Worm (Caenorhabditis elegans): ENCODE data around the gene Y9C2UA.1.
A peak's percentile ranks its signal among the peaks of the same experiment; 100 is the strongest.

Y9C2UA.1 gene

ce11 chrII:9099017-9099416, 40.4 kb upstream of the Y9C2UA.1 start, which contains the start of gene T24H10.1 (continued):
- TF ChIP-seq nhr-42 (GFP tag; IDR thresholded peaks at IDR 0.05) (no peak), ctbp-1 (GFP tag; IDR thresholded peaks at IDR 0.05) (peak; percentile 19; the same call in 1 of the 2 replicates), zip-11 (GFP tag; IDR thresholded peaks at IDR 0.05) (no peak), ceh-20 (GFP tag; IDR thresholded peaks at IDR 0.05) (no peak), jun-1 (tag; optimal IDR thresholded peaks at IDR 0.05) (no peak), F10B5.3 (tag; optimal IDR thresholded peaks at IDR 0.05) (peak; percentile 11), madf-5 (GFP tag; IDR thresholded peaks at IDR 0.05) (no peak), nhr-10 (tag; optimal IDR thresholded peaks at IDR 0.05) (no peak), ztf-11 (tag; optimal IDR thresholded peaks at IDR 0.05) (no peak), aly-2 (tag; optimal IDR thresholded peaks at IDR 0.05) (no peak), aha-1 (tag) (no peak), daf-19 (GFP tag; conservative IDR thresholded peaks at IDR 0.05) (no peak), tra-1 (GFP tag; IDR thresholded peaks at IDR 0.05) (no peak), attf-4 (tag; optimal IDR thresholded peaks at IDR 0.05) (no peak), D1046.2 (GFP tag; IDR thresholded peaks at IDR 0.05) (no peak), madf-9 (GFP tag; conservative IDR thresholded peaks at IDR 0.05) (no peak), nhr-41 (GFP tag; IDR thresholded peaks at IDR 0.05) (no peak), Y105C5A.15 (GFP tag; IDR thresholded peaks at IDR 0.05) (no peak), nhr-28 (tag; optimal IDR thresholded peaks at IDR 0.05) (peak; percentile 10), dpl-1 (GFP tag; optimal IDR thresholded peaks at IDR 0.05) (peak; percentile 75), lin-29 (GFP tag; IDR thresholded peaks at IDR 0.05) (no peak), nhr-102 (tag; optimal IDR thresholded peaks at IDR 0.05) (peak; percentile 55), mxl-3 (GFP tag; optimal IDR thresholded peaks at IDR 0.05) (peak; percentile 10), mes-2 (tag; optimal IDR thresholded peaks at IDR 0.05; ENCODE audit: poor library complexity, severe bottlenecking) (peak; percentile 80), hlh-11 (tag; optimal IDR thresholded peaks at IDR 0.05) (peak; percentile 64), php-3 (GFP tag; IDR thresholded peaks at IDR 0.05) (peak; percentile 14; the same call in 1 of the 2 replicates), R02D3.7 (tag; optimal IDR thresholded peaks at IDR 0.05) (no peak), daf-12 (tag; optimal IDR thresholded peaks at IDR 0.05) (no peak), cey-2 (tag; optimal IDR thresholded peaks at IDR 0.05; ENCODE audit: borderline replicate concordance, insufficient read depth) (no peak), set-16 (GFP tag; IDR thresholded peaks at IDR 0.05) (no peak), daf-16 (GFP tag; optimal IDR thresholded peaks at IDR 0.05) (no peak), daf-16 (tag; optimal IDR thresholded peaks at IDR 0.05) (peak; percentile 40), tag-97 (GFP tag; IDR thresholded peaks at IDR 0.05) (no peak), Y48G9A.11 (GFP tag; IDR thresholded peaks at IDR 0.05) (no peak), lin-13 (GFP tag; optimal IDR thresholded peaks at IDR 0.05) (peak; percentile 70), pqm-1 (tag; optimal IDR thresholded peaks at IDR 0.05) (no peak), ztf-7 (tag; optimal IDR thresholded peaks at IDR 0.05) (no peak), T26A8.4 (GFP tag; IDR thresholded peaks at IDR 0.05) (peak; percentile 43; the same call in 1 of the 2 replicates), lir-3 (tag; optimal IDR thresholded peaks at IDR 0.05) (no peak), spr-1 (tag; optimal IDR thresholded peaks at IDR 0.05) (peak; percentile 31), lsy-2 (tag; optimal IDR thresholded peaks at IDR 0.05) (peak; percentile 14 to 82), F26F4.8 (GFP tag; conservative IDR thresholded peaks at IDR 0.05) (no peak), zfp-2 (tag; optimal IDR thresholded peaks at IDR 0.05) (no peak), nhr-25 (tag; optimal IDR thresholded peaks at IDR 0.05; ENCODE audit: borderline replicate concordance, insufficient read depth) (peak; percentile 51), ceh-32 (tag; optimal IDR thresholded peaks at IDR 0.05; ENCODE audit: poor library complexity) (no peak), T20F7.1 (GFP tag; optimal IDR thresholded peaks at IDR 0.05) (peak; percentile 65), hif-1 (tag; optimal IDR thresholded peaks at IDR 0.05) (no peak), gei-8 (GFP tag; optimal IDR thresholded peaks at IDR 0.05) (no peak), unc-130 (GFP tag; optimal IDR thresholded peaks at IDR 0.05) (no peak), saeg-2 (GFP tag; IDR thresholded peaks at IDR 0.05) (no peak), F49E8.2 (tag; optimal IDR thresholded peaks at IDR 0.05; ENCODE audit: borderline replicate concordance) (peak; percentile 4), vab-7 (GFP tag; IDR thresholded peaks at IDR 0.05) (no peak)
